Fruit fly (Drosophila melanogaster): Measurements from ENCODE around the gene CG8675.
A peak's percentile ranks its signal among the peaks of the same experiment; 100 is the strongest.

Gene CG8675

DNA sequence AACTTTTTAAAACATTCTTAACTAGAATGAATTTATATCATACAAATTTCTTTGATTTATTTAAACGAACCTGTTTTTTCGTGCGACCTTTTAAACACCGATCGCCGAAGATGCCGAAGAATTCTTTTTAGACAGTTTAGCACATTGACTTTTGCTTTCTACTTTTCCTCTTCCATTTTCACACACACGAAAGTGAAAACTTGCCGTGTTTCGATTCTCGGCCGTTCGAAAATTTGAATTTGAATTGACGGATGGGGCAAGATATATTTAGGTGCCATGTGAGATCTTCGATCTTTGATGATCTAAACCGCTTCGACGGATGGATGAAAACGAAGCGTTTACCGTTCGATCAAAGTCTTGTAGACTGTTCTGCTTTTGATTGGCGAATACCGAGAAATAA lies 6.4 kb upstream of the CG8675 start:
- TF ChIP-seq Hr83 (GFP tag; optimal IDR thresholded peaks at IDR 0.05; ENCODE audit: poor library complexity, severe bottlenecking) = no peak
- TF ChIP-seq psq (GFP tag; optimal IDR thresholded peaks at IDR 0.05) = no peak
- TF ChIP-seq pan (optimal IDR thresholded peaks at IDR 0.05) = no peak
- TF ChIP-seq lola (GFP tag; optimal IDR thresholded peaks at IDR 0.05) = no peak
- no peak for TF ChIP-seq usp (GFP tag; optimal IDR thresholded peaks at IDR 0.05)
- TF ChIP-seq brk (GFP tag; optimal IDR thresholded peaks at IDR 0.05) = no peak
- no peak for TF ChIP-seq br (GFP tag; optimal IDR thresholded peaks at IDR 0.05)
- TF ChIP-seq Jra (GFP tag; optimal IDR thresholded peaks at IDR 0.05) = no peak
- TF ChIP-seq HLH106 (tag; optimal IDR thresholded peaks at IDR 0.05) = no peak
- TF ChIP-seq N (GFP tag; optimal IDR thresholded peaks at IDR 0.05) = no peak
- no peak for TF ChIP-seq Mio (GFP tag; optimal IDR thresholded peaks at IDR 0.05)
- TF ChIP-seq foxo (GFP tag; optimal IDR thresholded peaks at IDR 0.05) = no peak
- no peak for TF ChIP-seq Vsx2 (GFP tag; optimal IDR thresholded peaks at IDR 0.05; ENCODE audit: partially characterized antibody)
- no peak for TF ChIP-seq rgr (GFP tag; optimal IDR thresholded peaks at IDR 0.05)

DNA sequence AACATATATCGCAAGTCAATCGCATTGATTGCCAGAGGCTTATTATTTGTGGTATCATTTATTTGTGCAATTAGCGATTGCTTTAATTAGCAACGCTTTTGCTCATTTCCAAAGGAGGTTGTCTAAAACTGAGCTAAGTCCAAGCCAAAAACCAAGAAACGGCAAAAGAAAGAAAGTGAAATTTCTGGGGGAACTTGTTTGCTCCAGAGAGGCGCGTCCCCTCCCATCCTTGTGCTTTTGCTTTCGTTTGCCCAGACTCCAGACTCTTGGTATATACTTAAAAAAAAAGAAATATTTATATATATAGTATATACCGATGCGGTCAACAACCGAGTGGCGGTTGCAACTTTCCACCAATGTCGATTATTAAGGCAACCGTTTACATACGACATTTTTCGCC lies 4.8 kb upstream of the CG8675 start:
- no peak for TF ChIP-seq Hr83 (GFP tag; optimal IDR thresholded peaks at IDR 0.05; ENCODE audit: poor library complexity, severe bottlenecking)
- TF ChIP-seq ey (GFP tag; optimal IDR thresholded peaks at IDR 0.05) = no peak
- TF ChIP-seq HLH106 (tag; optimal IDR thresholded peaks at IDR 0.05) = no peak
- TF ChIP-seq lola (GFP tag; optimal IDR thresholded peaks at IDR 0.05) = no peak
- no peak for TF ChIP-seq dmrt93B (GFP tag; optimal IDR thresholded peaks at IDR 0.05)
- no peak for TF ChIP-seq foxo (GFP tag; optimal IDR thresholded peaks at IDR 0.05)
- TF ChIP-seq Jra (GFP tag; optimal IDR thresholded peaks at IDR 0.05) = no peak
- TF ChIP-seq usp (GFP tag; optimal IDR thresholded peaks at IDR 0.05) = no peak
- no peak for TF ChIP-seq Sp1 (GFP tag; optimal IDR thresholded peaks at IDR 0.05)

- no peak for TF ChIP-seq dl (GFP tag; optimal IDR thresholded peaks at IDR 0.05; ENCODE audit: insufficient read depth in 1 of 2, partially characterized antibody in 2 of 2)
- TF ChIP-seq rgr (GFP tag; optimal IDR thresholded peaks at IDR 0.05) = no peak
- no peak for TF ChIP-seq HLH106 (tag; optimal IDR thresholded peaks at IDR 0.05)
- no peak for TF ChIP-seq jim (GFP tag; optimal IDR thresholded peaks at IDR 0.05)
- no peak for TF ChIP-seq dsf (GFP tag; optimal IDR thresholded peaks at IDR 0.05; ENCODE audit: borderline replicate concordance)
- no peak for TF ChIP-seq ey (GFP tag; optimal IDR thresholded peaks at IDR 0.05)
- TF ChIP-seq Sp1 (GFP tag; optimal IDR thresholded peaks at IDR 0.05) = no peak
- no peak for TF ChIP-seq tai (GFP tag; optimal IDR thresholded peaks at IDR 0.05)
- no peak for TF ChIP-seq pan (optimal IDR thresholded peaks at IDR 0.05)
- no peak for TF ChIP-seq CrebA (GFP tag; optimal IDR thresholded peaks at IDR 0.05; ENCODE audit: borderline replicate concordance)
- no peak for TF ChIP-seq Jra (GFP tag; optimal IDR thresholded peaks at IDR 0.05)
- TF ChIP-seq CG9705 (GFP tag; optimal IDR thresholded peaks at IDR 0.05) = no peak
- no peak for TF ChIP-seq Vsx2 (GFP tag; optimal IDR thresholded peaks at IDR 0.05; ENCODE audit: partially characterized antibody)
- TF ChIP-seq sv (GFP tag; optimal IDR thresholded peaks at IDR 0.05) = no peak
- no peak for TF ChIP-seq Dfd (GFP tag; optimal IDR thresholded peaks at IDR 0.05)
- TF ChIP-seq Hr83 (GFP tag; optimal IDR thresholded peaks at IDR 0.05; ENCODE audit: poor library complexity, severe bottlenecking) = no peak
- no peak for TF ChIP-seq psq (GFP tag; optimal IDR thresholded peaks at IDR 0.05)
Observed at dm6 chrX:17246916-17247315, 2.4 kb downstream of the CG8675 start, which contains the start of gene CG42854. Gene CG42854 (minus strand): TSS chrX:17247016.

dm6 chrX:17244854-17245253 lies 4.4 kb downstream of the CG8675 start, which contains the start of gene CG8915:
Gene CG8915 (minus strand): TSS chrX:17245001.
- peak; percentile 32 for TF ChIP-seq rgr (GFP tag; optimal IDR thresholded peaks at IDR 0.05)
- TF ChIP-seq dsf (GFP tag; optimal IDR thresholded peaks at IDR 0.05; ENCODE audit: borderline replicate concordance) = no peak

- TF ChIP-seq brk (GFP tag; optimal IDR thresholded peaks at IDR 0.05) (no peak), jim (GFP tag; optimal IDR thresholded peaks at IDR 0.05) (no peak), Jra (GFP tag; optimal IDR thresholded peaks at IDR 0.05) (no peak), br (GFP tag; optimal IDR thresholded peaks at IDR 0.05) (no peak), CrebA (GFP tag; optimal IDR thresholded peaks at IDR 0.05; ENCODE audit: borderline replicate concordance) (no peak), OdsH (GFP tag; optimal IDR thresholded peaks at IDR 0.05) (peak; percentile 54), usp (GFP tag; optimal IDR thresholded peaks at IDR 0.05) (no peak), lola (GFP tag; optimal IDR thresholded peaks at IDR 0.05) (no peak), Dif (GFP tag; optimal IDR thresholded peaks at IDR 0.05; ENCODE audit: partially characterized antibody) (no peak), Sp1 (GFP tag; optimal IDR thresholded peaks at IDR 0.05) (no peak), Mio (GFP tag; optimal IDR thresholded peaks at IDR 0.05) (no peak), dl (GFP tag; optimal IDR thresholded peaks at IDR 0.05; ENCODE audit: insufficient read depth in 1 of 2, partially characterized antibody in 2 of 2) (no peak), ey (GFP tag; optimal IDR thresholded peaks at IDR 0.05) (peak; percentile 21), dmrt93B (GFP tag; optimal IDR thresholded peaks at IDR 0.05) (peak; percentile 2), Myc (optimal IDR thresholded peaks at IDR 0.05) (no peak), dsf (GFP tag; optimal IDR thresholded peaks at IDR 0.05; ENCODE audit: borderline replicate concordance) (no peak), CG9705 (GFP tag; optimal IDR thresholded peaks at IDR 0.05) (no peak), h (GFP tag; optimal IDR thresholded peaks at IDR 0.05) (peak; percentile 49), pan (optimal IDR thresholded peaks at IDR 0.05) (no peak), Dfd (GFP tag; optimal IDR thresholded peaks at IDR 0.05) (no peak), rgr (GFP tag; optimal IDR thresholded peaks at IDR 0.05) (peak; percentile 52), HLH106 (tag; optimal IDR thresholded peaks at IDR 0.05) (peak; percentile 27), N (GFP tag; optimal IDR thresholded peaks at IDR 0.05) (no peak), Vsx2 (GFP tag; optimal IDR thresholded peaks at IDR 0.05; ENCODE audit: partially characterized antibody) (no peak), Hr78 (GFP tag; optimal IDR thresholded peaks at IDR 0.05) (no peak), foxo (GFP tag; optimal IDR thresholded peaks at IDR 0.05) (peak in 1 of 2 experiments; percentile 18), Abd-B (GFP tag; optimal IDR thresholded peaks at IDR 0.05) (no peak), psq (GFP tag; optimal IDR thresholded peaks at IDR 0.05) (peak; percentile 42), woc (GFP tag; optimal IDR thresholded peaks at IDR 0.05) (no peak), tai (GFP tag; optimal IDR thresholded peaks at IDR 0.05) (no peak), sage (GFP tag; optimal IDR thresholded peaks at IDR 0.05) (no peak), fru (GFP tag; optimal IDR thresholded peaks at IDR 0.05) (peak; percentile 32), CG32264 (GFP tag; optimal IDR thresholded peaks at IDR 0.05) (no peak), sv (GFP tag; optimal IDR thresholded peaks at IDR 0.05) (no peak), Hr83 (GFP tag; optimal IDR thresholded peaks at IDR 0.05; ENCODE audit: poor library complexity, severe bottlenecking) (no peak)
Observed at dm6 chrX:17237421-17237820, 11.9 kb downstream of the CG8675 start.

Measured in whole organism, wandering third instar larva.